Worm (Caenorhabditis elegans) whole organism, mixed stage, embryonic: ENCODE measurements around the gene daf-6.

Source experiments
- elt-1 ChIP-seq: sonication (generic microtip); optimal IDR thresholded peaks from 2 replicates; lab custom pipeline; 2017; ENCODE audit warnings: missing genetic modification characterization, mild to moderate bottlenecking, missing compliant biosample characterization, antibody characterized with exemption, moderate library complexity, borderline replicate concordance; ENCODE audit not compliant: insufficient read depth
- elt-3 ChIP-seq: fragments of 150-350 bp; optimal IDR thresholded peaks from 2 replicates; lab custom pipeline; 2014; ENCODE audit warnings: missing biosample characterization, missing genetic modification characterization
- lin-13 ChIP-seq: fragments of 150-350 bp; optimal IDR thresholded peaks from 2 replicates; lab custom pipeline; 2014; ENCODE audit warnings: missing biosample characterization, missing genetic modification characterization
- nhr-237 ChIP-seq: fragments of 150-350 bp; optimal IDR thresholded peaks from 2 replicates; lab custom pipeline; 2014; ENCODE audit warnings: missing biosample characterization, missing genetic modification characterization
- nhr-28 ChIP-seq: fragments of 150-350 bp; optimal IDR thresholded peaks from 2 replicates; lab custom pipeline; 2014; ENCODE audit warnings: missing biosample characterization, missing genetic modification characterization
- nhr-76 ChIP-seq: sonication (generic microtip); optimal IDR thresholded peaks from 2 replicates; lab custom pipeline; 2017; ENCODE audit warnings: missing biosample characterization, missing genetic modification characterization
- snpc-4 ChIP-seq: fragments of 150-350 bp; optimal IDR thresholded peaks from 2 replicates; lab custom pipeline; 2014; ENCODE audit warnings: missing biosample characterization, missing genetic modification characterization
- tbx-8 ChIP-seq: fragments of 200-800 bp; sonication (Bioruptor generic); optimal IDR thresholded peaks from 2 replicates; lab custom pipeline; 2018; ENCODE audit warnings: mild to moderate bottlenecking, missing genetic modification characterization, moderate library complexity, missing compliant biosample characterization
- unc-62 ChIP-seq: fragments of 150-350 bp; optimal IDR thresholded peaks from 2 replicates; lab custom pipeline; 2014; ENCODE audit warnings: missing biosample characterization, missing genetic modification reagents, missing genetic modification characterization

ce11 chrX:14845637-14846036 lies 42.7 kb upstream of the daf-6 start, which contains the start of gene egrh-1:
- TF ChIP-seq nhr-237 (tag; lab: Kevin White, UChicago) (no peak), elt-1 (tag; lab: Kevin White, UChicago) (no peak), elt-3 (tag; lab: Kevin White, UChicago) (no peak), nhr-28 (tag; lab: Kevin White, UChicago) (no peak), tbx-8 (GFP tag; lab: Kevin White, UChicago) (no peak), lin-13 (tag; lab: Kevin White, UChicago) (no peak), nhr-76 (no peak), snpc-4 (no peak), unc-62 (GFP tag; lab: Kevin White, UChicago) (no peak)
